Worm (Caenorhabditis elegans) whole organism, L3 larva: ENCODE data around the gene srsx-3.

Source experiments
- elt-2 ChIP-seq: sonication (generic microtip); optimal IDR thresholded peaks from 2 replicates; lab custom pipeline; 2016; ENCODE audit warnings: missing genetic modification reagents, mild to moderate bottlenecking, missing genetic modification characterization, missing compliant biosample characterization
- elt-3 ChIP-seq, 3 experiments: fragments of 150-350 bp in 1 of 3; sonication (generic microtip) in 2 of 3; optimal IDR thresholded peaks; 2 replicates in 2 of 3; 4 replicates in 1 of 3; lab custom pipeline; 2014 to 2017; ENCODE audit warnings: missing biosample characterization in 3 of 3, missing genetic modification characterization in 3 of 3
- fkh-2 ChIP-seq: fragments of 150-350 bp; optimal IDR thresholded peaks from 2 replicates; lab custom pipeline; 2014; ENCODE audit warnings: missing biosample characterization, missing genetic modification reagents, missing genetic modification characterization
- lsy-12 ChIP-seq: sonication (generic microtip); optimal IDR thresholded peaks from 2 replicates; lab custom pipeline; 2016; ENCODE audit warnings: mild to moderate bottlenecking, missing genetic modification characterization, missing compliant biosample characterization
- nhr-28 ChIP-seq: fragments of 150-350 bp; optimal IDR thresholded peaks from 2 replicates; lab custom pipeline; 2014; ENCODE audit warnings: missing biosample characterization, missing genetic modification characterization
- nhr-77 ChIP-seq: fragments of 150-350 bp; optimal IDR thresholded peaks from 2 replicates; lab custom pipeline; 2014; ENCODE audit warnings: missing biosample characterization, missing genetic modification characterization

ce11 chrV:7969107-7969506, 32.1 kb upstream of the srsx-3 start, which contains the start of gene che-7:
- no peak for TF ChIP-seq elt-2 (tag; lab: Kevin White, UChicago)
- no peak for TF ChIP-seq nhr-28 (tag; lab: Kevin White, UChicago)
- TF ChIP-seq elt-3 (tag; optimal IDR thresholded peaks at IDR 0.05; lab: Kevin White, UChicago): no peak
- TF ChIP-seq fkh-2 (tag; lab: Kevin White, UChicago): no peak
- no peak for TF ChIP-seq nhr-77 (tag; lab: Kevin White, UChicago)
- TF ChIP-seq lsy-12 (tag; lab: Kevin White, UChicago): no peak
